Fruit fly (Drosophila melanogaster) whole organism: ENCODE data around the gene ND-20.

Source experiments
- CG8478 ChIP-seq: fragments of >200 bp; optimal IDR thresholded peaks from 2 replicates; lab custom pipeline; 2018; ENCODE audit warnings: inconsistent platforms
- EcR ChIP-seq, 2 experiments: fragments of >200 bp; optimal IDR thresholded peaks; 2 replicates each; lab custom pipeline; 2017; ENCODE audit warnings: missing biosample characterization in 2 of 2, missing genetic modification characterization in 2 of 2, missing genetic modification reagents in 2 of 2
- pan ChIP-seq: fragments of >200 bp; optimal IDR thresholded peaks from 2 replicates; lab custom pipeline; 2017
- psq ChIP-seq: fragments of >200 bp; optimal IDR thresholded peaks from 2 replicates; lab custom pipeline; 2017

- no peak for TF ChIP-seq psq (lab: Kevin White, UChicago)
- TF ChIP-seq EcR (GFP tag; optimal IDR thresholded peaks at IDR 0.05; lab: Kevin White, UChicago) = no peak
- no peak for TF ChIP-seq CG8478 (lab: Kevin White, UChicago)
- TF ChIP-seq pan = no peak
Observed at dm6 chrX:15976568-15976967, 10.0 kb downstream of the ND-20 start, which contains the start of gene CG42766.
